Worm (Caenorhabditis elegans): ENCODE data around the gene osm-9.
"Not testable (repeated sequence)": the region's sequence is repeated elsewhere in the genome, so short reads cannot be mapped to it uniquely, and the experiment has no call there.

The osm-9 gene

ce11 chrIV:3598452-3598851 lies 41.2 kb upstream of the osm-9 start, which contains the start of gene Y37E11B.5:
TSS of gene Y37E11B.5 (minus strand) at chrIV:3598552.
- TF ChIP-seq lin-13 (GFP tag; optimal IDR thresholded peaks at IDR 0.05) (no peak), sem-4 (tag; optimal IDR thresholded peaks at IDR 0.05) (no peak), nhr-10 (tag; optimal IDR thresholded peaks at IDR 0.05) (no peak), fos-1 (tag; optimal IDR thresholded peaks at IDR 0.05) (no peak), nhr-129 (tag; optimal IDR thresholded peaks at IDR 0.05) (no peak), egl-27 (tag; optimal IDR thresholded peaks at IDR 0.05) (no peak), zag-1 (tag; optimal IDR thresholded peaks at IDR 0.05) (no peak), elt-3 (tag; optimal IDR thresholded peaks at IDR 0.05) (no peak), nhr-237 (tag; optimal IDR thresholded peaks at IDR 0.05) (no peak), nhr-21 (tag; optimal IDR thresholded peaks at IDR 0.05) (no peak), ceh-82 (tag; optimal IDR thresholded peaks at IDR 0.05) (no peak), mbf-1 (tag; optimal IDR thresholded peaks at IDR 0.05) (no peak), unc-55 (GFP tag; optimal IDR thresholded peaks at IDR 0.05) (no peak), ztf-1 (GFP tag; conservative IDR thresholded peaks at IDR 0.05) (no peak), nhr-77 (tag; optimal IDR thresholded peaks at IDR 0.05) (no peak), unc-62 (GFP tag; optimal IDR thresholded peaks at IDR 0.05) (no peak), nhr-11 (tag; optimal IDR thresholded peaks at IDR 0.05) (no peak)

DNA sequence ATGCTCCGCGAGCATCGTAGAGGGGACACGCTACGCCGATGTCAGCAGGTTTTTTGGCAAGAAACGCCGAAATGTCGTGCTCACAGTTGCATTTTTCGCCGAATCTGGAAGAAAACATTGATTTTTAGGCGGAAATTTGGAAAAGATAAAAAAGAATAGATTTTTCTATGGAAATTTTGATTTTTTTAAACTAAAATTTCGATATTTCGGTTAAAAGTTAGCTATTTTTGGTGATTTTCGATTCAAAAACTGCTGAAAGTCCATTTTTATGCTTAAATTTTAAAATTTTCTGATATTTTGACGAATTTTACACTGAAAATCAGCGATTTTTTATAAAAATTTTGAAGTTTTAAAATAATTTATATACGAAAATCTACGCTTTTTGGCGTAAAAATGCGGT lies 40.1 kb upstream of the osm-9 start:
- no peak for TF ChIP-seq lin-11 (tag; optimal IDR thresholded peaks at IDR 0.05)
- no peak for TF ChIP-seq nhr-12 (tag; optimal IDR thresholded peaks at IDR 0.05)
- TF ChIP-seq alr-1 (tag; optimal IDR thresholded peaks at IDR 0.05): no peak

DNA sequence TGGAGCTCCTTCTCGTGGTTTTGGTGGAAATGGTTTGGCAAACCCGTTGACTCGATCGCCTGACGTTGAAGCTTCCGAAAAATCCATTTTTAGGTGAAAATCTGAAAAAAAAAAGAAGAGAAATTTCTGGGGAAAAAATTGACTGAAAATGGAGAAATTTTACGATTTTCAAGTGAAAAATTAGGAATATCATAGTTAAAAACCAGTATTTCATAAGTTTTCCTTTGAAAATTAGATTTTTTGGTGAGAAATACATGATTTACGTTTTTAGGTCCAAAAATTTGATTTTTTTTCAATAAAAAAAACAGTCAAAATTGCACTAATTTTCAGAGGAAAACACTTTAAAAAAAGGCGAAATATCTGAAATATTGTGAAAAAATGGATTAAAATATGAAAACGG lies 36.3 kb upstream of the osm-9 start, which contains the start of gene taf-2:
taf-2 (minus strand) TSS at position 101 of the 400 bp plus-strand sequence.
- no peak for TF ChIP-seq crh-2 (tag; optimal IDR thresholded peaks at IDR 0.05)
- no peak for TF ChIP-seq elt-3 (tag; optimal IDR thresholded peaks at IDR 0.05)
- no peak for TF ChIP-seq sem-4 (tag; optimal IDR thresholded peaks at IDR 0.05)
- no peak for TF ChIP-seq dmd-4 (tag; optimal IDR thresholded peaks at IDR 0.05)
- no peak for TF ChIP-seq skn-1 (tag; optimal IDR thresholded peaks at IDR 0.05)
- no peak for TF ChIP-seq ceh-16 (tag; optimal IDR thresholded peaks at IDR 0.05)
- TF ChIP-seq nhr-237 (tag; optimal IDR thresholded peaks at IDR 0.05): no peak
- no peak for TF ChIP-seq egl-27 (tag; optimal IDR thresholded peaks at IDR 0.05)
- no peak for TF ChIP-seq nhr-12 (tag; optimal IDR thresholded peaks at IDR 0.05)
- TF ChIP-seq mdl-1 (tag; optimal IDR thresholded peaks at IDR 0.05): no peak
- TF ChIP-seq sma-3 (GFP tag; optimal IDR thresholded peaks at IDR 0.05): no peak
- no peak for TF ChIP-seq nhr-10 (tag; optimal IDR thresholded peaks at IDR 0.05)
- no peak for TF ChIP-seq blmp-1 (tag; optimal IDR thresholded peaks at IDR 0.05; ENCODE audit: insufficient read depth)
- TF ChIP-seq mbf-1 (tag; optimal IDR thresholded peaks at IDR 0.05): no peak
- TF ChIP-seq Y55F3AM.14 (GFP tag; optimal IDR thresholded peaks at IDR 0.05): no peak
- no peak for TF ChIP-seq elt-1 (tag; optimal IDR thresholded peaks at IDR 0.05)
- TF ChIP-seq mab-5 (tag; optimal IDR thresholded peaks at IDR 0.05): no peak
- no peak for TF ChIP-seq fos-1 (tag; optimal IDR thresholded peaks at IDR 0.05)
- no peak for TF ChIP-seq aly-2 (tag; optimal IDR thresholded peaks at IDR 0.05)

DNA sequence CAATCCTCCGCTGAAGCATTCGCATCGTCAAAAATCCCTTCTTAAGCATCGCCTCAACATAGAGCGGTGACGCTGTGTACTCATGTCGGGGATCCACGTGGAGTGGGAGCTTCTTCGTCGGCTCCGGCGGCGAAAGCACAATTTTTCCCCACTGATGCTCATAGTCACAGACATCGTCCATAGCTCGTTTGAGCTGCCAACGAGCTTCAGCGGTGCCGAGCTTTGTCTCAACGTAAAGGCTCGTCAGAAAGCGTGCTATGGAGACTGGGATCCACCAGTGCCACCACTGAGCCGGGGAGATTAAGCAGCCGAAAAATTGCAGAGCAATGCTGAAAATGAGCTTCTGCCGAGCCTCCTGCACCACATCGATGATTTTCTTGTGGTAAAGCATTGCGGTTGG lies 33.6 kb upstream of the osm-9 start:
- TF ChIP-seq nhr-21 (tag; optimal IDR thresholded peaks at IDR 0.05) (no peak), nhr-11 (tag; optimal IDR thresholded peaks at IDR 0.05) (no peak), ztf-4 (tag; optimal IDR thresholded peaks at IDR 0.05) (no peak), C34F6.9 (tag; optimal IDR thresholded peaks at IDR 0.05) (no peak), nhr-77 (tag; optimal IDR thresholded peaks at IDR 0.05) (no peak), F13H6.1 (tag; optimal IDR thresholded peaks at IDR 0.05) (no peak), nhr-23 (tag; optimal IDR thresholded peaks at IDR 0.05) (no peak), lin-11 (tag; optimal IDR thresholded peaks at IDR 0.05) (no peak), nhr-237 (tag; optimal IDR thresholded peaks at IDR 0.05) (no peak), unc-39 (tag; optimal IDR thresholded peaks at IDR 0.05) (no peak), elt-1 (tag; optimal IDR thresholded peaks at IDR 0.05) (no peak), nhr-129 (tag; optimal IDR thresholded peaks at IDR 0.05) (no peak)

ce11 chrIV:3582806-3583205 lies 25.6 kb upstream of the osm-9 start, which contains the start of gene blos-7:
TSS of gene blos-7 (minus strand) at chrIV:3582906.
- TF ChIP-seq sma-3 (GFP tag; optimal IDR thresholded peaks at IDR 0.05); nhr-25 (tag; optimal IDR thresholded peaks at IDR 0.05); unc-55 (GFP tag; optimal IDR thresholded peaks at IDR 0.05): not testable (repeated sequence)
